Fruit fly (Drosophila melanogaster): ENCODE data around the gene Spn.

Gene Spn

dm6 chr3L:2552116-2552843 lies 1.8 kb downstream of the Spn start (continued):
- TF ChIP-seq gem (tag; optimal IDR thresholded peaks at IDR 0.05) = peak; percentile 80
- TF ChIP-seq CG12942 (GFP tag; optimal IDR thresholded peaks at IDR 0.05) = peak; percentile 45
- TF ChIP-seq salm (tag; optimal IDR thresholded peaks at IDR 0.05) = no peak
- TF ChIP-seq Dbx (GFP tag; IDR thresholded peaks at IDR 0.05) = peak; percentile 13; the same call in 1 of the 3 replicates
- TF ChIP-seq Blimp-1 (GFP tag; optimal IDR thresholded peaks at IDR 0.05) = peak; percentile 81
- TF ChIP-seq pho (GFP tag; optimal IDR thresholded peaks at IDR 0.05) = peak; percentile 34
- TF ChIP-seq hkb (optimal IDR thresholded peaks at IDR 0.05) = no peak
- TF ChIP-seq hkb (GFP tag; IDR thresholded peaks at IDR 0.05) = peak; percentile 73
- peak; percentile 40 for TF ChIP-seq CG6683 (GFP tag; optimal IDR thresholded peaks at IDR 0.05)
- TF ChIP-seq Meics (GFP tag; optimal IDR thresholded peaks at IDR 0.05) = peak; percentile 37
- TF ChIP-seq CG14710 (tag; optimal IDR thresholded peaks at IDR 0.05) = peak; percentile 73
- peak; percentile 14 for TF ChIP-seq her (GFP tag; optimal IDR thresholded peaks at IDR 0.05)
- TF ChIP-seq Gug (GFP tag; IDR thresholded peaks at IDR 0.05) = no peak; the same call in 3 of the 4 replicates
- TF ChIP-seq CG15514 (GFP tag; optimal IDR thresholded peaks at IDR 0.05) = peak; percentile 32
- no peak for TF ChIP-seq crp (GFP tag; optimal IDR thresholded peaks at IDR 0.05)
- peak; percentile 63 for TF ChIP-seq CG32532 (GFP tag; IDR thresholded peaks at IDR 0.05)
- peak; percentile 66 for TF ChIP-seq CG16863 (GFP tag; optimal IDR thresholded peaks at IDR 0.05)
- TF ChIP-seq fd96Cb (tag; optimal IDR thresholded peaks at IDR 0.05) = peak; percentile 74
- peak; percentile 17 for TF ChIP-seq Antp (GFP tag; optimal IDR thresholded peaks at IDR 0.05)
- peak; percentile 36 for TF ChIP-seq Abd-B (GFP tag; optimal IDR thresholded peaks at IDR 0.05)
- TF ChIP-seq CG1529 (GFP tag; optimal IDR thresholded peaks at IDR 0.05) = peak; percentile 50
- TF ChIP-seq Asciz (GFP tag; optimal IDR thresholded peaks at IDR 0.05) = peak; percentile 66
- peak; percentile 14 for TF ChIP-seq CG8290 (GFP tag; optimal IDR thresholded peaks at IDR 0.05)
- TF ChIP-seq CG8290 (tag; optimal IDR thresholded peaks at IDR 0.05) = peak in 1 of 2 experiments; percentile 62
- peak; percentile 87 for TF ChIP-seq dmrt11E (tag; optimal IDR thresholded peaks at IDR 0.05)
- peak; percentile 64 for TF ChIP-seq Hsf (GFP tag; optimal IDR thresholded peaks at IDR 0.05)
- peak; percentile 40 for TF ChIP-seq twi (tag; optimal IDR thresholded peaks at IDR 0.05)
- TF ChIP-seq CG10431 (GFP tag; optimal IDR thresholded peaks at IDR 0.05) = peak; percentile 50
- no peak for TF ChIP-seq CG15073 (GFP tag; optimal IDR thresholded peaks at IDR 0.05)
- peak; percentile 67 for TF ChIP-seq CG6254 (GFP tag; optimal IDR thresholded peaks at IDR 0.05)
- no peak for TF ChIP-seq HLHmδ (GFP tag; optimal IDR thresholded peaks at IDR 0.05)
- TF ChIP-seq Aef1 (GFP tag; IDR thresholded peaks at IDR 0.05) = peak; percentile 54; the same call in 2 of the 3 replicates
- peak; percentile 0 for TF ChIP-seq CG12299 (tag; optimal IDR thresholded peaks at IDR 0.05)
- TF ChIP-seq CG1602 (GFP tag; optimal IDR thresholded peaks at IDR 0.05) = peak; percentile 48
- peak; percentile 72 for TF ChIP-seq nmo (GFP tag; optimal IDR thresholded peaks at IDR 0.05)
- TF ChIP-seq CG3065 (GFP tag; optimal IDR thresholded peaks at IDR 0.05) = peak; percentile 6
- TF ChIP-seq CG1647 (GFP tag; optimal IDR thresholded peaks at IDR 0.05) = peak; percentile 8
- TF ChIP-seq CG4424 (GFP tag; optimal IDR thresholded peaks at IDR 0.05) = peak; percentile 81
- TF ChIP-seq CG1832 (GFP tag; optimal IDR thresholded peaks at IDR 0.05) = no peak
- TF ChIP-seq tgo (GFP tag; IDR thresholded peaks at IDR 0.05) = peak; percentile 63; the same call in 1 of the 3 replicates
- 0 out of 2 replicates have a peak, but pooled peaks have one; percentile 9 for TF ChIP-seq ttk (GFP tag; IDR thresholded peaks at IDR 0.05)
- TF ChIP-seq z (GFP tag; IDR thresholded peaks at IDR 0.05) = no peak
- 0 out of 2 replicates have a peak, but pooled peaks have one; percentile 12 for TF ChIP-seq CG11247 (GFP tag; IDR thresholded peaks at IDR 0.05)
- TF ChIP-seq Xbp1 (GFP tag; optimal IDR thresholded peaks at IDR 0.05) = peak; percentile 66
- TF ChIP-seq B-H1 (GFP tag; IDR thresholded peaks at IDR 0.05) = peak; percentile 34; the same call in 1 of the 3 replicates
- TF ChIP-seq Rx (GFP tag; IDR thresholded peaks at IDR 0.05) = no peak
- no peak for TF ChIP-seq Trl (optimal IDR thresholded peaks at IDR 0.05)
- TF ChIP-seq Trl (GFP tag; optimal IDR thresholded peaks at IDR 0.05) = peak; percentile 18
- TF ChIP-seq Camta (GFP tag; optimal IDR thresholded peaks at IDR 0.05) = peak; percentile 65
